Fruit fly (Drosophila melanogaster): ENCODE data around the gene CG2983.

The CG2983 gene

dm6 chr2L:2897024-2897549 lies 49.7 kb downstream of the CG2983 start (continued):
- TF ChIP-seq CG3847 (GFP tag; IDR thresholded peaks at IDR 0.05) = peak; percentile 58
- no peak for TF ChIP-seq Dll (GFP tag; IDR thresholded peaks at IDR 0.05; ENCODE audit: partially characterized antibody)
- peak; percentile 73 for TF ChIP-seq tx (GFP tag; optimal IDR thresholded peaks at IDR 0.05)
- TF ChIP-seq vfl (GFP tag; optimal IDR thresholded peaks at IDR 0.05) = peak; percentile 48
- peak; percentile 70 for TF ChIP-seq wor (GFP tag; IDR thresholded peaks at IDR 0.05)
- TF ChIP-seq CG11398 (GFP tag; optimal IDR thresholded peaks at IDR 0.05) = peak; percentile 81
- TF ChIP-seq CTCF (GFP tag; optimal IDR thresholded peaks at IDR 0.05) = peak; percentile 25
- peak; percentile 28 for TF ChIP-seq CG10147 (GFP tag; optimal IDR thresholded peaks at IDR 0.05)
- peak; percentile 90 for TF ChIP-seq CG9609 (GFP tag; optimal IDR thresholded peaks at IDR 0.05)
- TF ChIP-seq CG8388 (GFP tag; optimal IDR thresholded peaks at IDR 0.05) = peak; percentile 83
- TF ChIP-seq CG30431 (GFP tag; optimal IDR thresholded peaks at IDR 0.05) = peak; percentile 86
- TF ChIP-seq CrebB (tag; optimal IDR thresholded peaks at IDR 0.05) = no peak
- peak; percentile 76 for TF ChIP-seq CG11247 (GFP tag; IDR thresholded peaks at IDR 0.05)
- peak; percentile 83 for TF ChIP-seq pb (GFP tag; optimal IDR thresholded peaks at IDR 0.05)
- no peak for TF ChIP-seq fru (optimal IDR thresholded peaks at IDR 0.05)
- peak; percentile 82 for TF ChIP-seq CG10654 (GFP tag; optimal IDR thresholded peaks at IDR 0.05)
- TF ChIP-seq CG18011 (GFP tag; optimal IDR thresholded peaks at IDR 0.05) = peak; percentile 64
- TF ChIP-seq NK7.1 (GFP tag; optimal IDR thresholded peaks at IDR 0.05) = peak; percentile 49
- peak in 1 of 2 experiments; percentile 5 for TF ChIP-seq Trl (optimal IDR thresholded peaks at IDR 0.05)
- peak; percentile 85 for TF ChIP-seq Trl (GFP tag; optimal IDR thresholded peaks at IDR 0.05)
- TF ChIP-seq HLHmδ (GFP tag; optimal IDR thresholded peaks at IDR 0.05) = peak; percentile 63
- peak; percentile 88 for TF ChIP-seq chm (GFP tag; IDR thresholded peaks at IDR 0.05)
- no peak for TF ChIP-seq knrl (GFP tag; IDR thresholded peaks at IDR 0.05; ENCODE audit: partially characterized antibody)
- peak; percentile 3 for TF ChIP-seq CG6854 (GFP tag; optimal IDR thresholded peaks at IDR 0.05)
- peak; percentile 86 for TF ChIP-seq shn (GFP tag; optimal IDR thresholded peaks at IDR 0.05)
- no peak for TF ChIP-seq CG4707 (GFP tag; optimal IDR thresholded peaks at IDR 0.05)
- TF ChIP-seq Camta (GFP tag; optimal IDR thresholded peaks at IDR 0.05) = peak; percentile 84
- TF ChIP-seq CG7987 (GFP tag; optimal IDR thresholded peaks at IDR 0.05) = peak; percentile 30
- peak; percentile 84 for TF ChIP-seq tgo (GFP tag; IDR thresholded peaks at IDR 0.05)
- peak; percentile 82 for TF ChIP-seq H2.0 (GFP tag; IDR thresholded peaks at IDR 0.05)
- peak; percentile 71 for TF ChIP-seq maf-S (GFP tag; optimal IDR thresholded peaks at IDR 0.05)
- TF ChIP-seq kni (GFP tag; optimal IDR thresholded peaks at IDR 0.05) = peak; percentile 88
- TF ChIP-seq Deaf1 (tag; optimal IDR thresholded peaks at IDR 0.05) = peak; percentile 19
- peak; percentile 87 for TF ChIP-seq pum (GFP tag; optimal IDR thresholded peaks at IDR 0.05)
- peak; percentile 62 for TF ChIP-seq CG6654 (GFP tag; optimal IDR thresholded peaks at IDR 0.05)
- TF ChIP-seq peb (GFP tag; IDR thresholded peaks at IDR 0.05) = peak; percentile 72
- peak; percentile 74 for TF ChIP-seq CG13123 (GFP tag; optimal IDR thresholded peaks at IDR 0.05)
- peak; percentile 81 for TF ChIP-seq ken (GFP tag; IDR thresholded peaks at IDR 0.05)
- TF ChIP-seq CG16815 (GFP tag; optimal IDR thresholded peaks at IDR 0.05) = peak; percentile 79
- TF ChIP-seq disco-r (GFP tag; optimal IDR thresholded peaks at IDR 0.05) = peak; percentile 83
- TF ChIP-seq CG11723 (GFP tag; optimal IDR thresholded peaks at IDR 0.05) = peak; percentile 75
- no peak for TF ChIP-seq Fer2 (tag; optimal IDR thresholded peaks at IDR 0.05)
- peak; percentile 90 for TF ChIP-seq ttk (GFP tag; IDR thresholded peaks at IDR 0.05)
- TF ChIP-seq CG1792 (GFP tag; optimal IDR thresholded peaks at IDR 0.05) = peak; percentile 78
- TF ChIP-seq yki (optimal IDR thresholded peaks at IDR 0.05) = no peak
- TF ChIP-seq sna (GFP tag; IDR thresholded peaks at IDR 0.05; ENCODE audit: partially characterized antibody) = peak; percentile 20; the same call in 1 of the 2 replicates
- peak; percentile 84 for TF ChIP-seq E2f1 (GFP tag; IDR thresholded peaks at IDR 0.05)
- peak; percentile 84 for TF ChIP-seq tio (GFP tag; optimal IDR thresholded peaks at IDR 0.05)
- peak; percentile 51 for TF ChIP-seq Vsx1 (GFP tag; optimal IDR thresholded peaks at IDR 0.05)
- TF ChIP-seq CG9437 (GFP tag; optimal IDR thresholded peaks at IDR 0.05) = peak; percentile 70
- TF ChIP-seq CG15073 (GFP tag; optimal IDR thresholded peaks at IDR 0.05) = peak; percentile 1
- peak; percentile 21 for TF ChIP-seq BtbVII (GFP tag; optimal IDR thresholded peaks at IDR 0.05)

Data from whole organism, embryonic.